Worm (Caenorhabditis elegans) whole organism, L1 larva: ENCODE measurements around the gene sphk-1.

Source experiments
- C04F5.9 ChIP-seq: sonication (generic microtip); optimal IDR thresholded peaks from 2 replicates; lab custom pipeline; 2016; ENCODE audit warnings: missing genetic modification characterization, missing compliant biosample characterization
- ets-5 ChIP-seq: fragments of 200-800 bp; sonication (Bioruptor generic); IDR thresholded peaks from 2 replicates; pipeline ENCODE4 v1.3.6; 2022; ENCODE audit warnings: missing genetic modification characterization, missing compliant biosample characterization
- jun-1 ChIP-seq: fragments of 150-350 bp; optimal IDR thresholded peaks from 2 replicates; lab custom pipeline; 2014; ENCODE audit warnings: missing biosample characterization, missing genetic modification reagents, missing genetic modification characterization
- lsy-2 ChIP-seq, 2 experiments: fragments of 150-350 bp; optimal IDR thresholded peaks; 2 replicates each; lab custom pipeline; 2014; ENCODE audit warnings: missing biosample characterization in 2 of 2, missing genetic modification characterization in 2 of 2
- nhr-71 ChIP-seq: sonication (generic microtip); optimal IDR thresholded peaks from 2 replicates; lab custom pipeline; 2016; ENCODE audit warnings: mild to moderate bottlenecking, missing genetic modification characterization, moderate library complexity, missing compliant biosample characterization
- pqm-1 ChIP-seq: sonication (generic microtip); optimal IDR thresholded peaks from 3 replicates; lab custom pipeline; 2017; ENCODE audit warnings: missing biosample characterization, missing genetic modification characterization
- swsn-7 ChIP-seq: sonication (generic microtip); optimal IDR thresholded peaks from 2 replicates; lab custom pipeline; 2016; ENCODE audit warnings: missing genetic modification characterization, missing compliant biosample characterization
- unc-130 ChIP-seq: fragments of 150-350 bp; optimal IDR thresholded peaks from 2 replicates; lab custom pipeline; 2017; ENCODE audit warnings: missing biosample characterization, missing genetic modification characterization, inconsistent platforms
- unc-62 ChIP-seq: fragments of 150-350 bp; optimal IDR thresholded peaks from 2 replicates; lab custom pipeline; 2014; ENCODE audit warnings: missing biosample characterization, missing genetic modification reagents, missing genetic modification characterization
- zip-4 ChIP-seq: fragments of 200-800 bp; sonication (Bioruptor generic); optimal IDR thresholded peaks from 2 replicates; lab custom pipeline; 2018; ENCODE audit warnings: mild to moderate bottlenecking, missing genetic modification characterization, moderate library complexity, missing compliant biosample characterization

DNA sequence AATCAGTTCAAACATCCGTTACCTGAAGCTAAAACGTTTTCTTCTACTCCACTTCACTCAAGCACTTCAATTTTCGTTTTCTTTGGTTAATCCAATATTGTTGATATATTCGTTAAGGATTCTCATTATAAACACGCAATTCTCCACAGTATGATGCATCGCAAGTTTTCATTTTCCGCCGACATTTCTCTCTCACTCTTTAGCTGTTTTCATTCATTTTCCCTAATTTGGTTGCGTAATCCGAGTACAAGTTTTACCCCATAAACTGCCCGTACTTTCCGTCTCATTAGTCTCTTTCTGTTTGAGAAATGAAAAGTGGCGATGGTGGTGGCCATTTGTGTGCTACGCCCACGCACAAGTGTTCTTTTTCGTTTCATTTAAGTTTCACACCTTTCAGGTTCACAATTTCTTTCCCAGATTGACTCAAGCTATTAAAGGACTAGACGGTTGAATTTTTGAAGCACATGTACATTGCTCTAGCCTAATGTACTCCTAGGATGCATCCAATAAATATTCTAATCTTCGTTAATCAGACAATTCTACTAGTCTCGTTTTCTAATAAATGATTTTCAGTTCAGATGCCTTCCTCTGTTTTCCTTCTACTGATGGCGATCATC, 10.0 kb downstream of the sphk-1 start, which contains the start of gene C34C6.3:
- TF ChIP-seq C04F5.9 (no peak), lsy-2 (tag; optimal IDR thresholded peaks at IDR 0.05; lab: Kevin White, UChicago) (no peak), nhr-71 (no peak), zip-4 (GFP tag; lab: Kevin White, UChicago) (no peak), jun-1 (no peak), unc-62 (GFP tag; lab: Kevin White, UChicago) (no peak), swsn-7 (tag; lab: Kevin White, UChicago) (no peak), unc-130 (tag; lab: Kevin White, UChicago) (no peak), ets-5 (GFP tag; lab: Robert Waterston, UW) (no peak), pqm-1 (tag; lab: Kevin White, UChicago) (no peak)
